Worm (Caenorhabditis elegans): ENCODE data around the gene T05H4.3.

Gene T05H4.3

ce11 chrV:6442037-6442436 is at the start of gene T05H4.3:
TSS of gene T05H4.3 (plus strand) at chrV:6442337.
- TF ChIP-seq ceh-9 (tag; optimal IDR thresholded peaks at IDR 0.05), result no peak
- no peak for TF ChIP-seq lin-11 (tag; optimal IDR thresholded peaks at IDR 0.05)
- no peak for TF ChIP-seq pha-2 (tag; optimal IDR thresholded peaks at IDR 0.05)
- TF ChIP-seq ceh-45 (GFP tag; IDR thresholded peaks at IDR 0.05), result no peak
- no peak for TF ChIP-seq tbx-2 (tag; optimal IDR thresholded peaks at IDR 0.05)
- TF ChIP-seq unc-55 (GFP tag; optimal IDR thresholded peaks at IDR 0.05), result no peak
- TF ChIP-seq fax-1 (tag; optimal IDR thresholded peaks at IDR 0.05), result no peak
- no peak for TF ChIP-seq C38D4.7 (GFP tag; optimal IDR thresholded peaks at IDR 0.05)
- TF ChIP-seq hlh-30 (tag; optimal IDR thresholded peaks at IDR 0.05; ENCODE audit: insufficient read depth), result no peak
- TF ChIP-seq zip-5 (tag; optimal IDR thresholded peaks at IDR 0.05), result no peak

- TF ChIP-seq madf-2 (tag; optimal IDR thresholded peaks at IDR 0.05) (no peak), ref-2 (tag; optimal IDR thresholded peaks at IDR 0.05) (no peak), ceh-30 (tag; optimal IDR thresholded peaks at IDR 0.05) (no peak), fkh-6 (tag; optimal IDR thresholded peaks at IDR 0.05) (no peak), C08G9.2 (tag; optimal IDR thresholded peaks at IDR 0.05) (no peak), pha-4 (tag; optimal IDR thresholded peaks at IDR 0.05) (no peak), ceh-14 (tag; optimal IDR thresholded peaks at IDR 0.05) (no peak), hlh-15 (tag; optimal IDR thresholded peaks at IDR 0.05) (no peak), ceh-24 (tag; optimal IDR thresholded peaks at IDR 0.05) (no peak), C38D4.7 (GFP tag; optimal IDR thresholded peaks at IDR 0.05) (no peak), nhr-232 (tag; optimal IDR thresholded peaks at IDR 0.05) (no peak), nfya-1 (tag; optimal IDR thresholded peaks at IDR 0.05) (no peak), lin-11 (tag; optimal IDR thresholded peaks at IDR 0.05) (no peak), zip-5 (tag; optimal IDR thresholded peaks at IDR 0.05) (no peak), fkh-10 (GFP tag; optimal IDR thresholded peaks at IDR 0.05) (no peak), ceh-31 (tag; optimal IDR thresholded peaks at IDR 0.05) (no peak), ceh-45 (GFP tag; IDR thresholded peaks at IDR 0.05) (no peak), ceh-22 (tag; optimal IDR thresholded peaks at IDR 0.05) (no peak), gmeb-2 (tag; optimal IDR thresholded peaks at IDR 0.05) (no peak), elt-4 (tag; optimal IDR thresholded peaks at IDR 0.05) (no peak)
These were observed 43.2 kb upstream of the T05H4.3 start for ce11 chrV:6398922-6399321.

ce11 chrV:6399831-6400230 is 42.3 kb upstream of the T05H4.3 start, which contains the start of gene gfi-1:
TSS of gene gfi-1 (minus strand) at chrV:6399931.
- TF ChIP-seq sdc-2 (tag; optimal IDR thresholded peaks at IDR 0.05), result no peak
- TF ChIP-seq lim-6 (tag; optimal IDR thresholded peaks at IDR 0.05), result no peak
- no peak for TF ChIP-seq pag-3 (tag; optimal IDR thresholded peaks at IDR 0.05; ENCODE audit: borderline replicate concordance)
- no peak for TF ChIP-seq elt-4 (tag; optimal IDR thresholded peaks at IDR 0.05)
- no peak for TF ChIP-seq K02D7.2 (tag; optimal IDR thresholded peaks at IDR 0.05)
- no peak for TF ChIP-seq ceh-19 (GFP tag; optimal IDR thresholded peaks at IDR 0.05)
- no peak for TF ChIP-seq C08G9.2 (tag; optimal IDR thresholded peaks at IDR 0.05)
- no peak for TF ChIP-seq hlh-30 (tag; optimal IDR thresholded peaks at IDR 0.05; ENCODE audit: insufficient read depth)
- TF ChIP-seq ceh-18 (tag; optimal IDR thresholded peaks at IDR 0.05), result no peak
- TF ChIP-seq ceh-6 (GFP tag; optimal IDR thresholded peaks at IDR 0.05), result no peak
- no peak for TF ChIP-seq dmd-4 (tag; optimal IDR thresholded peaks at IDR 0.05; ENCODE audit: borderline replicate concordance)
- TF ChIP-seq pha-2 (tag; optimal IDR thresholded peaks at IDR 0.05), result no peak
- TF ChIP-seq hlh-6 (tag; optimal IDR thresholded peaks at IDR 0.05), result no peak
- no peak for TF ChIP-seq ref-2 (tag; optimal IDR thresholded peaks at IDR 0.05)
- no peak for TF ChIP-seq C38D4.7 (GFP tag; optimal IDR thresholded peaks at IDR 0.05)
- TF ChIP-seq lin-11 (tag; optimal IDR thresholded peaks at IDR 0.05), result no peak
- no peak for TF ChIP-seq ceh-2 (tag; optimal IDR thresholded peaks at IDR 0.05)
- TF ChIP-seq tbx-2 (tag; optimal IDR thresholded peaks at IDR 0.05), result no peak
- no peak for TF ChIP-seq nhr-232 (tag; optimal IDR thresholded peaks at IDR 0.05)
- TF ChIP-seq Y22D7AL.16 (tag; optimal IDR thresholded peaks at IDR 0.05), result no peak

- TF ChIP-seq ceh-19 (GFP tag; optimal IDR thresholded peaks at IDR 0.05) (no peak), C08G9.2 (tag; optimal IDR thresholded peaks at IDR 0.05) (no peak), dve-1 (tag; optimal IDR thresholded peaks at IDR 0.05) (no peak), hlh-8 (tag; optimal IDR thresholded peaks at IDR 0.05) (no peak), hlh-13 (GFP tag; optimal IDR thresholded peaks at IDR 0.05) (no peak), nhr-11 (tag; optimal IDR thresholded peaks at IDR 0.05) (no peak), ceh-30 (tag; optimal IDR thresholded peaks at IDR 0.05) (no peak), odd-2 (tag; optimal IDR thresholded peaks at IDR 0.05) (no peak), ttx-3 (tag; optimal IDR thresholded peaks at IDR 0.05) (no peak)
These were observed 41.6 kb upstream of the T05H4.3 start for ce11 chrV:6400528-6400927.

Measured in whole organism, late embryonic.